Fruit fly (Drosophila melanogaster): ENCODE measurements around the gene Svip.
A peak's percentile ranks its signal among the peaks of the same experiment; 100 is the strongest.

The Svip gene

DNA sequence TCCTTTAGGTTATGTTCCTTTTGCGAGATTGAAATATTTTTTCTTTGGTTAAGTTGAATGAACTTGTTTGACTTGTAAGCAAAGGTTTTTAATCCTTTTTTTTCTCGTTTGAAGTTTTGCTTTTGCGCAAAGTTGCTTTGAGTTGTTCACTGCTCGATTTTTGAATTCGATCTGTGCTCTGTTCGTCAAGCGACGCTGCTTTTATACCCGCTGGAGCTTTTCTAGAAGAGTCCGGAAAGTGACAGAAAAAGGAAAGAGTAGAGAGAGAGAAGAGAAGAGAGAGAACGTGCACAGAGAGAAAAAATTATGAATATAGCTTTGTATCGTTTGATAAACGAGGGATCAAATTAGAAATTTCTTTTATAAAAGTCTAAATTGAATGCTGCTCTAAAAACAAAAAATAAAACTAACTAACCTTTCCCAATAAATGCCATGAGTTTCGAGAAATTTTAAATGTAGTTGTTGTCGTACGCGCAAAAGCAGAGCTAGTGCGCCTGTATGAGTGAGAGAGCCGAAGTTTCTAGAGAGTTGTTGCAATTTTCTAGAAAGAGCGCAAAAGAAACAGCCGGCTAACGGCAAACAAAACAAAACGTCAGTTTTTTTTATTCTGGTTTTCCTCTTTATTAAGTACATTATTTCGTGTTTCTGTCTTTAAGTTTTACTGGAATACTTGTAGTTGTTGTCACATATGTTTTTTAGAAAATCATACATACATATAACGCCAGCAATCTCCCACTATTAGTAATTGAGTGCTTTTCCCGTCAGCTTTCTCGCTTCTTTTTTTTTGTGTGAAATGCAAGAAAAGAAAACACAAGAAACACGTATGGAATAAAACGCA lies 18.6 kb downstream of the Svip start, which contains the start of gene Hsp26 (continued):
- peak; percentile 89 for TF ChIP-seq CG6808 (GFP tag; optimal IDR thresholded peaks at IDR 0.05)
- peak; percentile 60 to 83 for TF ChIP-seq ss (GFP tag; optimal IDR thresholded peaks at IDR 0.05)
- peak; percentile 74 to 90 for TF ChIP-seq salr (GFP tag; optimal IDR thresholded peaks at IDR 0.05)
- TF ChIP-seq CG10631 (GFP tag; optimal IDR thresholded peaks at IDR 0.05) = peak; percentile 95
- TF ChIP-seq Blimp-1 (GFP tag; optimal IDR thresholded peaks at IDR 0.05) = peak; percentile 51
- TF ChIP-seq CG3032 (tag; optimal IDR thresholded peaks at IDR 0.05) = peak; percentile 75
- TF ChIP-seq OdsH (GFP tag; optimal IDR thresholded peaks at IDR 0.05) = peak; percentile 96
- peak; percentile 31 for TF ChIP-seq fkh (GFP tag; optimal IDR thresholded peaks at IDR 0.05)
- peak; percentile 72 for TF ChIP-seq CG1621 (tag; optimal IDR thresholded peaks at IDR 0.05)
- peak; percentile 94 for TF ChIP-seq Met (GFP tag; optimal IDR thresholded peaks at IDR 0.05)
- peak; percentile 94 for TF ChIP-seq vri (GFP tag; optimal IDR thresholded peaks at IDR 0.05)
- peak; percentile 94 for TF ChIP-seq CG8119 (GFP tag; IDR thresholded peaks at IDR 0.05)
- TF ChIP-seq fd59A (GFP tag; optimal IDR thresholded peaks at IDR 0.05) = peak; percentile 71
- TF ChIP-seq CG15336 (GFP tag; IDR thresholded peaks at IDR 0.05) = peak; percentile 98
- TF ChIP-seq CG6854 (GFP tag; optimal IDR thresholded peaks at IDR 0.05) = peak; percentile 80
- TF ChIP-seq spab (GFP tag; optimal IDR thresholded peaks at IDR 0.05) = peak; percentile 79
- TF ChIP-seq Eip75B (GFP tag; optimal IDR thresholded peaks at IDR 0.05) = peak; percentile 97
- peak; percentile 93 for TF ChIP-seq CG32006 (GFP tag; optimal IDR thresholded peaks at IDR 0.05)
- peak; percentile 96 for TF ChIP-seq net (GFP tag; optimal IDR thresholded peaks at IDR 0.05)
- peak; percentile 91 for TF ChIP-seq Lpt (GFP tag; optimal IDR thresholded peaks at IDR 0.05)
- peak; percentile 80 for TF ChIP-seq CG10669 (GFP tag; optimal IDR thresholded peaks at IDR 0.05)
- peak; percentile 98 for TF ChIP-seq Eip78C (GFP tag)
- peak; percentile 79 for TF ChIP-seq Sox15 (GFP tag; optimal IDR thresholded peaks at IDR 0.05)
- TF ChIP-seq CG11762 (GFP tag; optimal IDR thresholded peaks at IDR 0.05; ENCODE audit: insufficient read depth) = peak; percentile 83
- peak; percentile 95 for TF ChIP-seq Sox14 (GFP tag; optimal IDR thresholded peaks at IDR 0.05)
- peak; percentile 96 for TF ChIP-seq Hr4 (GFP tag; optimal IDR thresholded peaks at IDR 0.05)
- no peak for TF ChIP-seq Hr38 (GFP tag; optimal IDR thresholded peaks at IDR 0.05)
- peak; percentile 83 for TF ChIP-seq CG6276 (GFP tag; optimal IDR thresholded peaks at IDR 0.05)
- TF ChIP-seq lz (GFP tag; optimal IDR thresholded peaks at IDR 0.05) = peak; percentile 94
- peak; percentile 85 for TF ChIP-seq Gug (GFP tag; IDR thresholded peaks at IDR 0.05)
- TF ChIP-seq CG3919 (GFP tag; optimal IDR thresholded peaks at IDR 0.05) = peak; percentile 94
- peak; percentile 94 for TF ChIP-seq topi (GFP tag; optimal IDR thresholded peaks at IDR 0.05)
- TF ChIP-seq cyc (GFP tag; optimal IDR thresholded peaks at IDR 0.05) = peak; percentile 89
- TF ChIP-seq fd85E (GFP tag; optimal IDR thresholded peaks at IDR 0.05) = peak; percentile 88
- TF ChIP-seq Ets96B (tag; optimal IDR thresholded peaks at IDR 0.05) = peak; percentile 91
- peak; percentile 78 for TF ChIP-seq CG8319 (GFP tag; optimal IDR thresholded peaks at IDR 0.05)
- TF ChIP-seq CG7368 (GFP tag; optimal IDR thresholded peaks at IDR 0.05) = peak; percentile 84
- peak; percentile 57 for TF ChIP-seq CG9139 (GFP tag; optimal IDR thresholded peaks at IDR 0.05)

DNA sequence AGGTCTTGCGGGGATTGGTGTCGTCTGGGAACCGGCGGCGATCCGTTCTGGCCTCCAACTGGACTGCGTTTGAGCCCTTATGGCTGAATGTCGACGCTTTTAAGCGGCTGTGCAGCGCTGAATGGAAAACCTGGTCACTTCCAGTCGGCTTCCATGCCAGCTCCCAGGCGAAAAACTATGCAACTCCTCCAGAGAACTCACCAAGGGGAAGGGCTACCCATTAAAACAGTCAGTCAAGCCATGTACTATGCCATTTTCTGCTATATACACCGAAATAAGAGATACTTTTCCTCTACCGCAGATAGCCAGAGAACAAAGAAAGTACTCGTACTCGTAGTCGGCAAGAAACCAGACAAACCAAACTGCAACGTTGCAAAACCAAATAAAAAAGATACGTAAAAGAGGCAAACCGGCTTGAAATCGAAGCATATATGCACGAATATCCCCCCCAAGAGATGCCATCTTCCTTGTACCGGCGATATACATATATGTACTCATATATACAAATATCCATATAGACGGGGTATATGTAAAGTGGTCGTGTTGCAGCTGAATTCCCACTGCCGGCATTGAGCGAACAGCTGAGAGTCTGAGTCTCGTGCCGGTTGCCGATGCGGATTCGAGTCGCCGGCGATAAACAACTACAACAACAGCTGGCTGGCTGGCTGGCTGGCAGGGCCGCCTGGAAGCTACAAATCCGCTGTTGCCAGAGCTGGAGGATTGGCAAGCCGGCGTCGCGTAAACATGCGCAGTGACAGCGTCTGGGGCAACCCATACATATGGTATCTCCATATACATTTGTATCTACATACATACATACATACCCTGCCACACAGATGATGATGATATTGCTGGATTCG lies 20.9 kb downstream of the Svip start, which contains the start of gene Hsp67Ba:
Hsp67Ba (minus strand) TSS at position 51 of the 860 bp plus-strand sequence.
- TF ChIP-seq Smox (GFP tag; optimal IDR thresholded peaks at IDR 0.05) (no peak), CG10669 (GFP tag; optimal IDR thresholded peaks at IDR 0.05) (no peak), CG11294 (GFP tag; IDR thresholded peaks at IDR 0.05) (no peak), esn (GFP tag; optimal IDR thresholded peaks at IDR 0.05) (no peak), Sox14 (GFP tag; optimal IDR thresholded peaks at IDR 0.05) (peak; percentile 67), Ets96B (tag; optimal IDR thresholded peaks at IDR 0.05) (no peak), salr (GFP tag; optimal IDR thresholded peaks at IDR 0.05) (no peak), Sox102F (GFP tag; optimal IDR thresholded peaks at IDR 0.05) (no peak), CG31627 (GFP tag; optimal IDR thresholded peaks at IDR 0.05) (no peak), CG11762 (GFP tag; optimal IDR thresholded peaks at IDR 0.05; ENCODE audit: insufficient read depth) (no peak), svp (GFP tag) (peak; percentile 34), Hr39 (GFP tag; optimal IDR thresholded peaks at IDR 0.05) (no peak), vri (GFP tag; optimal IDR thresholded peaks at IDR 0.05) (no peak), CG6808 (GFP tag; optimal IDR thresholded peaks at IDR 0.05) (peak; percentile 51), CG4318 (GFP tag; optimal IDR thresholded peaks at IDR 0.05) (no peak), Eip93F (GFP tag; optimal IDR thresholded peaks at IDR 0.05) (peak; percentile 41), achi (GFP tag; optimal IDR thresholded peaks at IDR 0.05) (no peak)

All from whole organism, prepupa.